Fruit fly (Drosophila melanogaster): ENCODE results near the gene nAChRalpha5.

DNA sequence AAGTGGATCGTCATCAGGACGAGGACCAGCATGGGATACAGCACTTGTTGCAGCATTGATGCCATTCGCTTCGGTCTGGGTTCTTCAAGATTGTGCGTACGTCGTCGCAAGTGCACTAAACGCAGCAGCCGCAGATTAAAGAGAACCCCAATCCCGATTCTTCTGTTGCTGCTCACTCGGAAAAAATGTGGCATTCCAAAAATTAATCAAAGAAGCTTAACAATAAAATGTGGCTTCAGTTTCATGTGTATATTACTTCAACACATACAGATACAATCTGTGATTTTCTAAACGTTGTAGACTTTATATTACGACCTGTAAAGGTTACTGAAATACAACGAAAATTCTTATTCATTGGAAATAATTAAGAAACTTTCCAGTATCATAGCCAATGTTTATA, 19.9 kb upstream of the nAChRalpha5 start, which contains the start of gene NimC3:
- TF ChIP-seq CG8478 (optimal IDR thresholded peaks at IDR 0.05) (no peak), CTCF (optimal IDR thresholded peaks at IDR 0.05) (no peak)

Measured in S2 (cell line).